Fruit fly (Drosophila melanogaster) whole organism, adult: ENCODE data around the gene CG15056.

Experiments
- CG5204 ChIP-seq: fragments of 200-800 bp; sonication (Bioruptor generic); optimal IDR thresholded peaks from 2 replicates; lab custom pipeline; 2016; ENCODE audit warnings: missing biosample characterization, missing genetic modification characterization
- tj ChIP-seq: fragments of 200-800 bp; sonication (Bioruptor generic); optimal IDR thresholded peaks from 3 replicates; lab custom pipeline; 2017; ENCODE audit warnings: missing biosample characterization, mild to moderate bottlenecking, missing genetic modification characterization, moderate library complexity

DNA sequence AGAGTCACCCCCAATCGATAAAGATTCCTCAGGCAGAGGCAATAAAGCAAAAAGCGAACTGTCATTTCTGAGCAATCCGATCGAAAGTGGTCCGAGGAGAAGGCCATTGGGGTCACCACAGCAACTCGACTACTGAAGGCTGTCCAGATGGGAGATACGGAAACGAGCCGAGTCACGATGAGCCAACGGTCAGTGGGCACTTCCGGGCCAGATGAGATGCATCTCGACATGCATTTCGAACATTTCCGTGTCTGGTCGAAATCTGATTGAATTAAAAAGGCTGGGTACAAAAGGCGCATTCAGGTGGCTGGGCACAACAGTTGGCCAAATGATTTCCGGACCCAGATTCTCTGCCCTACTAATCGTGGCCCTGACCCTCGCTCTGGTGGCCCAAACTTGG, 23.4 kb downstream of the CG15056 start, which contains the start of gene CG32551:
- TF ChIP-seq tj (GFP tag; lab: Kevin White, UChicago) (no peak), CG5204 (GFP tag; lab: Kevin White, UChicago) (no peak)
